Fruit fly (Drosophila melanogaster) whole organism, wandering third instar larva: ENCODE measurements around the gene CG1233.

Experiments used
- Abd-B ChIP-seq: fragments of >200 bp; optimal IDR thresholded peaks from 2 replicates; lab custom pipeline; 2017; ENCODE audit warnings: missing biosample characterization, missing genetic modification characterization
- CG32264 ChIP-seq: fragments of 200-800 bp; sonication (Bioruptor generic); optimal IDR thresholded peaks from 2 replicates; lab custom pipeline; 2016; ENCODE audit warnings: missing biosample characterization, missing genetic modification characterization
- CG9705 ChIP-seq: fragments of 200-800 bp; sonication (Bioruptor generic); optimal IDR thresholded peaks from 2 replicates; lab custom pipeline; 2018; ENCODE audit warnings: missing biosample characterization, mild to moderate bottlenecking, missing genetic modification characterization
- CrebA ChIP-seq: fragments of 200-800 bp; sonication (Bioruptor generic); optimal IDR thresholded peaks from 2 replicates; lab custom pipeline; 2016; ENCODE audit warnings: missing biosample characterization, mild to moderate bottlenecking, missing genetic modification characterization, borderline replicate concordance
- Dfd ChIP-seq: fragments of >200 bp; optimal IDR thresholded peaks from 2 replicates; lab custom pipeline; 2017; ENCODE audit warnings: missing biosample characterization, missing genetic modification characterization
- GATAd ChIP-seq: sonication (Bioruptor generic); optimal IDR thresholded peaks from 2 replicates; lab custom pipeline; 2016; ENCODE audit warnings: missing biosample characterization, missing genetic modification characterization
- Hr78 ChIP-seq: fragments of >200 bp; optimal IDR thresholded peaks from 2 replicates; lab custom pipeline; 2017; ENCODE audit warnings: missing biosample characterization, missing genetic modification characterization
- Hr83 ChIP-seq: fragments of 200-300 bp; sonication (Bioruptor generic); optimal IDR thresholded peaks from 2 replicates; lab custom pipeline; 2016; ENCODE audit warnings: missing biosample characterization, mild to moderate bottlenecking, missing genetic modification characterization, moderate library complexity; ENCODE audit not compliant: poor library complexity, severe bottlenecking
- Mio ChIP-seq: sonication (Bioruptor generic); optimal IDR thresholded peaks from 2 replicates; lab custom pipeline; 2016; ENCODE audit warnings: missing biosample characterization, missing genetic modification characterization
- Myc ChIP-seq: fragments of >200 bp; optimal IDR thresholded peaks from 2 replicates; lab custom pipeline; 2017
- N ChIP-seq: fragments of >200 bp; optimal IDR thresholded peaks from 2 replicates; lab custom pipeline; 2018; ENCODE audit warnings: missing biosample characterization, missing external identifiers, missing genetic modification characterization
- OdsH ChIP-seq: fragments of 200-800 bp; sonication (Bioruptor generic); optimal IDR thresholded peaks from 2 replicates; lab custom pipeline; 2016; ENCODE audit warnings: missing biosample characterization, mild to moderate bottlenecking, missing genetic modification characterization
- Rel ChIP-seq, 2 experiments: fragments of 200-800 bp; sonication (Bioruptor generic) in 1 of 2; optimal IDR thresholded peaks; 2 replicates in 1 of 2; 3 replicates in 1 of 2; lab custom pipeline; 2016 to 2019; ENCODE audit warnings: mild to moderate bottlenecking in 2 of 2, missing biosample characterization in 2 of 2, missing genetic modification characterization in 2 of 2, moderate library complexity in 1 of 2
- Sp1 ChIP-seq: fragments of 200-800 bp; sonication (Bioruptor generic); optimal IDR thresholded peaks from 3 replicates; lab custom pipeline; 2019; ENCODE audit warnings: missing biosample characterization, mild to moderate bottlenecking, missing genetic modification characterization, moderate library complexity
- br ChIP-seq: fragments of 200-800 bp; sonication (Bioruptor generic); optimal IDR thresholded peaks from 2 replicates; lab custom pipeline; 2016; ENCODE audit warnings: missing biosample characterization, missing genetic modification characterization
- ey ChIP-seq: fragments of 200-800 bp; sonication (Bioruptor generic); optimal IDR thresholded peaks from 2 replicates; lab custom pipeline; 2016; ENCODE audit warnings: missing biosample characterization, missing genetic modification characterization
- foxo ChIP-seq, 2 experiments: fragments of 200-800 bp; sonication (Bioruptor generic); optimal IDR thresholded peaks; 2 replicates in 1 of 2; 3 replicates in 1 of 2; lab custom pipeline; 2016 to 2017; ENCODE audit warnings: missing biosample characterization in 2 of 2, missing genetic modification characterization in 2 of 2
- fru ChIP-seq: fragments of 200-800 bp; sonication (Bioruptor generic); optimal IDR thresholded peaks from 3 replicates; lab custom pipeline; 2016; ENCODE audit warnings: missing biosample characterization, mild to moderate bottlenecking, missing genetic modification characterization
- h ChIP-seq: fragments of 200-800 bp; sonication (Bioruptor generic); optimal IDR thresholded peaks from 3 replicates; lab custom pipeline; 2016; ENCODE audit warnings: missing biosample characterization, mild to moderate bottlenecking, missing genetic modification characterization
- jim ChIP-seq: fragments of 175-275, 200-325 bp; sonication (Bioruptor generic); optimal IDR thresholded peaks from 2 replicates; lab custom pipeline; 2016; ENCODE audit warnings: missing biosample characterization, mild to moderate bottlenecking, missing genetic modification characterization
- lola ChIP-seq: fragments of >200 bp; optimal IDR thresholded peaks from 2 replicates; lab custom pipeline; 2017; ENCODE audit warnings: missing biosample characterization, missing genetic modification characterization
- sage ChIP-seq: fragments of 200-800 bp; sonication (Bioruptor generic); optimal IDR thresholded peaks from 2 replicates; lab custom pipeline; 2016; ENCODE audit warnings: missing biosample characterization, mild to moderate bottlenecking, missing genetic modification characterization
- tai ChIP-seq: sonication (Bioruptor generic); optimal IDR thresholded peaks from 2 replicates; lab custom pipeline; 2016; ENCODE audit warnings: missing biosample characterization, missing genetic modification characterization
- woc ChIP-seq: sonication (Bioruptor generic); optimal IDR thresholded peaks from 2 replicates; lab custom pipeline; 2016; ENCODE audit warnings: missing biosample characterization, mild to moderate bottlenecking, missing genetic modification characterization

Gene CG1233

DNA sequence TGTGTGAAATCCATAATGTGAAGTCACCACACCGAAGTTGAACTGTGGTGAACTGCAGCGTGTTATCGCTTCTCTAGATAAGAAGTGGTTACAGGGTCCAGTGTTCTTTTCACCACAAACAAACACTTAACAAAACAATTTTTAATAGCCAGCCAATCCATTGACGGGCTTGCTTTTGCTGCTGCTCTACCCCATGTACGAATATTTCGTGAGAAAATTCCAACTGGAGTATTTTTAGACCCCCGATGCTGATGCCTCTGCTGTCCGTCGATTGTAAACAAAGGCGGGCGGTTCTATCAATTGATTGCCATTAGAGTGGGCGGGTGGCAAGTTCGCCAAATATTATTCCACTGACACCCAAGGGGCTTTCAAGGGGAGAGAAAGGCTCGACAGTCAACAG is 22.2 kb upstream of the CG1233 start (continued):
- TF ChIP-seq Myc (no peak), Sp1 (GFP tag; lab: Kevin White, UChicago) (peak; percentile 18), GATAd (no peak), lola (GFP tag; lab: Kevin White, UChicago) (no peak), CrebA (no peak), tai (GFP tag; lab: Kevin White, UChicago) (no peak)
- TF ChIP-seq, all 38 proteins: peak for 6

dm6 chr3L:340124-340523 is 21.1 kb upstream of the CG1233 start:
- TF ChIP-seq Dfd (no peak), br (GFP tag; lab: Kevin White, UChicago) (no peak), jim (no peak)

DNA sequence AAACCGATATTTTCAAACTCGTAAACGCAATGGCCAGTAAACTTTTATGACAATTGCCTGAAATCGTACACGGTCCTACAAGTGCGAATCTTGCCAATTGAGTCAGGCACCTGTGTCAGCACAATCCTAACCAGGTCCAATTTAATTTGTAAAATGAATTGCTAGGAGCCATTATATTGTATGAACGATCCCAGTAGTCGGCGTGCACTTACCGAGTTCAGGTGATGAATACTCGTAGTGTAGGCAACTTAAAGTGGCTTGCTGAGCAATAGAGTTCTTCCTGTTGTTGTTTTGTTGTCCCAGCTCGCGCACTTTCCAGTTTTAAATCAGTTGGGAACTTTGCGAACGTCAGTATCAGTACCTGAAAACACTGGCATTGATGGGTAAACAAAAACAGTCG is 20.7 kb upstream of the CG1233 start:
- TF ChIP-seq foxo (GFP tag; optimal IDR thresholded peaks at IDR 0.05; lab: Kevin White, UChicago) (no peak), CrebA (no peak), tai (GFP tag; lab: Kevin White, UChicago) (no peak), jim (no peak), Myc (no peak), CG32264 (GFP tag; lab: Kevin White, UChicago) (no peak), CG9705 (no peak), sage (GFP tag; lab: Kevin White, UChicago) (no peak), Abd-B (no peak), fru (GFP tag; lab: Kevin White, UChicago) (no peak), Mio (GFP tag; lab: Kevin White, UChicago) (no peak), N (no peak), br (GFP tag; lab: Kevin White, UChicago) (no peak)

- TF ChIP-seq Sp1 (GFP tag; lab: Kevin White, UChicago): peak; percentile 13
- TF ChIP-seq Hr83: peak; percentile 7
- no peak for TF ChIP-seq Rel (GFP tag; optimal IDR thresholded peaks at IDR 0.05; lab: Kevin White, UChicago)
- peak; percentile 92 for TF ChIP-seq Rel (tag; optimal IDR thresholded peaks at IDR 0.05; lab: Kevin White, UChicago)
- TF ChIP-seq Hr78 (GFP tag; lab: Kevin White, UChicago): no peak
- TF ChIP-seq h (GFP tag; lab: Kevin White, UChicago): peak; percentile 31
- no peak for TF ChIP-seq OdsH
These were observed 20.0 kb upstream of the CG1233 start for dm6 chr3L:341052-341852.

dm6 chr3L:342839-343238 is 18.4 kb upstream of the CG1233 start, which contains the start of gene mthl10:
TSS of gene mthl10 (minus strand) at chr3L:342915.
- TF ChIP-seq N (no peak), foxo (GFP tag; optimal IDR thresholded peaks at IDR 0.05; lab: Kevin White, UChicago) (peak in 1 of 2 experiments; percentile 57), CG32264 (GFP tag; lab: Kevin White, UChicago) (no peak), Myc (peak; percentile 22), br (GFP tag; lab: Kevin White, UChicago) (no peak), ey (GFP tag; lab: Kevin White, UChicago) (no peak), Rel (GFP tag; optimal IDR thresholded peaks at IDR 0.05; lab: Kevin White, UChicago) (no peak), Rel (tag; optimal IDR thresholded peaks at IDR 0.05; lab: Kevin White, UChicago) (peak; percentile 49), CG9705 (no peak), sage (GFP tag; lab: Kevin White, UChicago) (peak; percentile 40), lola (GFP tag; lab: Kevin White, UChicago) (peak; percentile 73), Mio (GFP tag; lab: Kevin White, UChicago) (no peak)

- TF ChIP-seq woc (GFP tag; lab: Kevin White, UChicago) (no peak), tai (GFP tag; lab: Kevin White, UChicago) (peak; percentile 12)
These were observed 18.0 kb upstream of the CG1233 start for dm6 chr3L:343316-343715.
